Fruit fly (Drosophila melanogaster): ENCODE measurements around the gene Idgf4.
A peak's percentile ranks its signal among the peaks of the same experiment; 100 is the strongest.

Idgf4 gene

dm6 chrX:9930882-9931281 is at the start of gene Idgf4:
Gene Idgf4, minus strand, starts transcription at chrX:9930948.
- TF ChIP-seq pan (optimal IDR thresholded peaks at IDR 0.05) (no peak), Rel (GFP tag; optimal IDR thresholded peaks at IDR 0.05) (no peak), Rel (tag; optimal IDR thresholded peaks at IDR 0.05) (peak; percentile 1), psq (GFP tag; optimal IDR thresholded peaks at IDR 0.05) (peak; percentile 65), CG9705 (GFP tag; optimal IDR thresholded peaks at IDR 0.05) (no peak), jim (GFP tag; optimal IDR thresholded peaks at IDR 0.05) (peak; percentile 17), dsf (GFP tag; optimal IDR thresholded peaks at IDR 0.05; ENCODE audit: borderline replicate concordance) (no peak), h (GFP tag; optimal IDR thresholded peaks at IDR 0.05) (peak; percentile 9)

dm6 chrX:9980464-9980863 is 49.7 kb upstream of the Idgf4 start, which contains the start of gene CG15252:
Gene CG15252, minus strand, starts transcription at chrX:9980564.
- TF ChIP-seq dl (GFP tag; optimal IDR thresholded peaks at IDR 0.05; ENCODE audit: insufficient read depth in 1 of 2, partially characterized antibody in 2 of 2) (no peak), h (GFP tag; optimal IDR thresholded peaks at IDR 0.05) (no peak), OdsH (GFP tag; optimal IDR thresholded peaks at IDR 0.05) (no peak), psq (GFP tag; optimal IDR thresholded peaks at IDR 0.05) (no peak), Jra (GFP tag; optimal IDR thresholded peaks at IDR 0.05) (no peak), ey (GFP tag; optimal IDR thresholded peaks at IDR 0.05) (no peak), dsf (GFP tag; optimal IDR thresholded peaks at IDR 0.05; ENCODE audit: borderline replicate concordance) (no peak), fru (GFP tag; optimal IDR thresholded peaks at IDR 0.05) (no peak), tai (GFP tag; optimal IDR thresholded peaks at IDR 0.05) (no peak), Dif (GFP tag; optimal IDR thresholded peaks at IDR 0.05; ENCODE audit: partially characterized antibody) (no peak), Hr78 (GFP tag; optimal IDR thresholded peaks at IDR 0.05) (no peak), jim (GFP tag; optimal IDR thresholded peaks at IDR 0.05) (no peak), Abd-B (GFP tag; optimal IDR thresholded peaks at IDR 0.05) (no peak), woc (GFP tag; optimal IDR thresholded peaks at IDR 0.05) (no peak), N (GFP tag; optimal IDR thresholded peaks at IDR 0.05) (no peak), Rel (GFP tag; optimal IDR thresholded peaks at IDR 0.05) (no peak), Rel (tag; optimal IDR thresholded peaks at IDR 0.05) (no peak), rgr (GFP tag; optimal IDR thresholded peaks at IDR 0.05) (no peak)

DNA sequence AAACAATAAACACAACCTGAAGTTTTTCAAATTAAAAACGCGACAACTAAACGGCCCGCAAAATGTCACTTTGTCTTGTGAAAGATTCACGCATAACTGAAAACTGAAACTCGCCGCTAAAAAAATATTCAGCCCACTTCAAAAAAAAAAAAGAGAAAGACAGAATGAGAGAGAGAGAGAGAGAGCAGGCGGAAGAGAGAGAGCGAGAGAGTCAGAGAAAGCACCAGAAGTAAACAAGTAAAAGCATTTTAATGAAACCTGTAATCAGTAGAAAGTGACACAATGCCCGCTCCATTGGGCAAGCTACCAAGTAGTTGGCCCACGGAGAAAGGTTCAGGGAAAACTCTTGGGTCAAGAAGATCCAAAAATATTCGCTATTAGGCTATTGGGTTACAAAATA is 46.6 kb upstream of the Idgf4 start, which contains the start of gene CG43386:
Gene CG43386 (minus strand): TSS at position 101 of the 400 bp plus-strand sequence.
- no peak for TF ChIP-seq usp (GFP tag; optimal IDR thresholded peaks at IDR 0.05)
- TF ChIP-seq CrebA (GFP tag; optimal IDR thresholded peaks at IDR 0.05; ENCODE audit: borderline replicate concordance): no peak
- TF ChIP-seq HLH106 (tag; optimal IDR thresholded peaks at IDR 0.05): no peak

DNA sequence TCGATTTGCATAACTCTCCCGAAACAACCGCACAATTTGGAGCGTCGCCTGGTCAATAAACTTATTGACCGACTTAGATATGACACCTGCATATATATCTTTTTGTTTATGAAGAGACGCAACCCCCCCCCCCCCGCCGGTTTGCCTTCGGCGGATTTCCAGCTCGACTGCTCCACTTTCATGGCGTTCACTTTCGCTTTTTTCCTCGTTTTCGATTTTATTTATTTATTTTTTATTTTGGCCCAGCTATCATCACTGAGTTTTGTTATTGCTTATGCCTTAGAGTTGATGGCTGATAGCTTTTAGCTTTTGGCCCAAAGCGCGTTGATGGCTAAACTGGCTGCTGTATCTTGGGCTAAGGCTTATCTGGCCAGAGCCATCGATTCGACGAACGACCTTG is 45.2 kb upstream of the Idgf4 start:
- TF ChIP-seq OdsH (GFP tag; optimal IDR thresholded peaks at IDR 0.05): no peak
- TF ChIP-seq h (GFP tag; optimal IDR thresholded peaks at IDR 0.05): no peak
- TF ChIP-seq br (GFP tag; optimal IDR thresholded peaks at IDR 0.05): no peak
- no peak for TF ChIP-seq Abd-B (GFP tag; optimal IDR thresholded peaks at IDR 0.05)
- no peak for TF ChIP-seq CG32264 (GFP tag; optimal IDR thresholded peaks at IDR 0.05)
- TF ChIP-seq sv (GFP tag; optimal IDR thresholded peaks at IDR 0.05): no peak
- TF ChIP-seq psq (GFP tag; optimal IDR thresholded peaks at IDR 0.05): no peak
- TF ChIP-seq jim (GFP tag; optimal IDR thresholded peaks at IDR 0.05): no peak
- no peak for TF ChIP-seq Rel (GFP tag; optimal IDR thresholded peaks at IDR 0.05)
- TF ChIP-seq Rel (tag; optimal IDR thresholded peaks at IDR 0.05): no peak
- TF ChIP-seq ey (GFP tag; optimal IDR thresholded peaks at IDR 0.05): no peak

DNA sequence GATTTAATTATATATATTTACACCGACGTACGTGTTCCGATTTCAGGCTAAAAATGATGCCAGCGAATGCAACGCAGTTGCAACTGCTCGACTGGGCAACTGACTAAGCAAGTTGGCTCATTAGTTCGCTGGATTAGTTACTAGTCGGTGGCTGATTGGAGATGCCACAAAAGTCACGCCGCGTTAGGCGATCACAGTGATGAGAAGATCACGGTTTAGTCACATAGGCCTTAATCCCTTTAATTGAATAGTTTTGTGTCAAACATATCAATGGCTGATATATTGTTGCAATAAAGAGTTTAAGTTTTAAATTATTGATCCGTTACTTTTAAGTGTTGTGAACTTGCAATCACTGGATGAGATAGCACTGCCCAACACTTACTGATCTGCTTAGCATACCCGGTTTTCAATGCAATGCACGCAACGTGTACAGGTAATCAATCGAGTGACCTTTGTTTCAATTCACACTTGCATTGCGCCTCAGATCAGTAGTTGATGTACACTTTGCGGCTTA is 34.1 kb upstream of the Idgf4 start, which contains the start of the genes CG1791 and CG1889:
Gene CG1791 (minus strand): TSS at position 101 of the 514 bp plus-strand sequence.
Gene CG1889 (plus strand): TSS at position 464 of the 514 bp plus-strand sequence.
- TF ChIP-seq N (GFP tag; optimal IDR thresholded peaks at IDR 0.05) (no peak), sage (GFP tag; optimal IDR thresholded peaks at IDR 0.05) (no peak), usp (GFP tag; optimal IDR thresholded peaks at IDR 0.05) (no peak), br (GFP tag; optimal IDR thresholded peaks at IDR 0.05) (no peak), dl (GFP tag; optimal IDR thresholded peaks at IDR 0.05; ENCODE audit: insufficient read depth in 1 of 2, partially characterized antibody in 2 of 2) (no peak), psq (GFP tag; optimal IDR thresholded peaks at IDR 0.05) (no peak), Mio (GFP tag; optimal IDR thresholded peaks at IDR 0.05) (no peak), Vsx2 (GFP tag; optimal IDR thresholded peaks at IDR 0.05; ENCODE audit: partially characterized antibody) (no peak), pan (optimal IDR thresholded peaks at IDR 0.05) (no peak), brk (GFP tag; optimal IDR thresholded peaks at IDR 0.05) (no peak), lola (GFP tag; optimal IDR thresholded peaks at IDR 0.05) (no peak), CG9705 (GFP tag; optimal IDR thresholded peaks at IDR 0.05) (no peak), Sp1 (GFP tag; optimal IDR thresholded peaks at IDR 0.05) (no peak), woc (GFP tag; optimal IDR thresholded peaks at IDR 0.05) (no peak), Dif (GFP tag; optimal IDR thresholded peaks at IDR 0.05; ENCODE audit: partially characterized antibody) (no peak), Abd-B (GFP tag; optimal IDR thresholded peaks at IDR 0.05) (no peak)

Measured in whole organism, wandering third instar larva.